Fruit fly (Drosophila melanogaster) whole organism, embryonic: Measurements from ENCODE around the gene Zn72D.

Experiments used
- Atf3 ChIP-seq: fragments of 200-800 bp; sonication (Bioruptor generic); optimal IDR thresholded peaks from 3 replicates; lab custom pipeline; 2016; ENCODE audit warnings: missing biosample characterization, missing genetic modification characterization
- Atf6 ChIP-seq: fragments of 200-800 bp; sonication (Bioruptor generic); IDR thresholded peaks from 2 replicates; pipeline ENCODE4 v1.3.6; 2022; ENCODE audit warnings: missing biosample characterization, missing genetic modification characterization
- C15 ChIP-seq: fragments of 200-800 bp; sonication (Bioruptor generic); IDR thresholded peaks from 3 replicates; pipeline ENCODE4 v1.3.6; 2022; ENCODE audit warnings: missing biosample characterization, missing genetic modification characterization
- CG10147 ChIP-seq: fragments of 200-800 bp; sonication (Bioruptor generic); optimal IDR thresholded peaks from 2 replicates; lab custom pipeline; 2019; ENCODE audit warnings: missing biosample characterization, mild to moderate bottlenecking, missing genetic modification characterization, moderate library complexity
- CG10366 ChIP-seq: fragments of 200-800 bp; sonication (Bioruptor generic); IDR thresholded peaks from 2 replicates; pipeline ENCODE4 v1.3.6; 2022; ENCODE audit warnings: missing biosample characterization, missing genetic modification characterization
- CG12769 ChIP-seq: fragments of 200-800 bp; sonication (Bioruptor generic); optimal IDR thresholded peaks from 2 replicates; lab custom pipeline; 2019; ENCODE audit warnings: missing biosample characterization, mild to moderate bottlenecking, missing genetic modification characterization, moderate library complexity
- CG13424 ChIP-seq: fragments of 200-800 bp; sonication (Bioruptor generic); optimal IDR thresholded peaks from 2 replicates; lab custom pipeline; 2019; ENCODE audit warnings: missing biosample characterization, mild to moderate bottlenecking, missing genetic modification characterization, moderate library complexity
- CG1602 ChIP-seq: fragments of 200-800 bp; sonication (Bioruptor generic); optimal IDR thresholded peaks from 3 replicates; lab custom pipeline; 2016; ENCODE audit warnings: missing biosample characterization, missing genetic modification characterization
- CG16815 ChIP-seq: fragments of 200-800 bp; sonication (Bioruptor generic); optimal IDR thresholded peaks from 3 replicates; lab custom pipeline; 2017; ENCODE audit warnings: missing biosample characterization, mild to moderate bottlenecking, missing genetic modification characterization
- CG17186 ChIP-seq: fragments of 200-800 bp; sonication (Bioruptor generic); optimal IDR thresholded peaks from 3 replicates; lab custom pipeline; 2017; ENCODE audit warnings: missing biosample characterization, missing genetic modification reagents, missing genetic modification characterization
- CG18262 ChIP-seq: fragments of 200-800 bp; optimal IDR thresholded peaks from 3 replicates; lab custom pipeline; 2019; ENCODE audit warnings: missing biosample characterization, mild to moderate bottlenecking, missing genetic modification characterization, moderate library complexity
- CG2889 ChIP-seq: fragments of 200-800 bp; sonication (Bioruptor generic); IDR thresholded peaks from 3 replicates; pipeline ENCODE4 v1.3.6; 2022; ENCODE audit warnings: missing biosample characterization, missing genetic modification characterization
- CG30431 ChIP-seq: fragments of 200-800 bp; sonication (Bioruptor generic); optimal IDR thresholded peaks from 2 replicates; lab custom pipeline; 2017; ENCODE audit warnings: missing biosample characterization, missing genetic modification characterization
- CG34422 ChIP-seq: fragments of 200-800 bp; sonication (Bioruptor generic); IDR thresholded peaks from 3 replicates; pipeline ENCODE4 v1.3.6; 2022; ENCODE audit warnings: missing biosample characterization, missing genetic modification characterization
- CG4617 ChIP-seq: fragments of 200-800 bp; sonication (Bioruptor generic); optimal IDR thresholded peaks from 3 replicates; lab custom pipeline; 2016; ENCODE audit warnings: missing biosample characterization, missing genetic modification characterization, borderline replicate concordance
- CG4820 ChIP-seq: fragments of 200-800 bp; sonication (Bioruptor generic); optimal IDR thresholded peaks from 3 replicates; lab custom pipeline; 2016; ENCODE audit warnings: missing biosample characterization, missing genetic modification characterization
- CG6813 ChIP-seq: fragments of 200-800 bp; sonication (Bioruptor generic); optimal IDR thresholded peaks from 2 replicates; lab custom pipeline; 2017; ENCODE audit warnings: missing biosample characterization, missing genetic modification characterization, mild to moderate bottlenecking, moderate library complexity, missing genetic modification reagents
- CG6854 ChIP-seq: fragments of 200-800 bp; sonication (Bioruptor generic); optimal IDR thresholded peaks from 3 replicates; lab custom pipeline; 2017; ENCODE audit warnings: missing biosample characterization, mild to moderate bottlenecking, missing genetic modification characterization
- CG7271 ChIP-seq: fragments of 200-800 bp; sonication (Bioruptor generic); optimal IDR thresholded peaks from 2 replicates; lab custom pipeline; 2018; ENCODE audit warnings: missing biosample characterization, mild to moderate bottlenecking, missing genetic modification characterization, moderate library complexity
- CG7786 ChIP-seq: fragments of 200-800 bp; sonication (Bioruptor generic); optimal IDR thresholded peaks from 2 replicates; lab custom pipeline; 2016; ENCODE audit warnings: missing biosample characterization, missing genetic modification characterization
- CG8924 ChIP-seq: fragments of 200-800 bp; optimal IDR thresholded peaks from 3 replicates; lab custom pipeline; 2019; ENCODE audit warnings: missing biosample characterization, mild to moderate bottlenecking, missing genetic modification characterization, moderate library complexity
- CG9437 ChIP-seq: fragments of 200-800 bp; sonication (Bioruptor generic); optimal IDR thresholded peaks from 2 replicates; lab custom pipeline; 2018; ENCODE audit warnings: missing biosample characterization, mild to moderate bottlenecking, missing genetic modification characterization
- CG9797 ChIP-seq: fragments of 200-800 bp; sonication (Bioruptor generic); optimal IDR thresholded peaks from 3 replicates; lab custom pipeline; 2018; ENCODE audit warnings: missing biosample characterization, mild to moderate bottlenecking, missing genetic modification characterization
- CG9932 ChIP-seq: fragments of 200-800 bp; sonication (Bioruptor generic); IDR thresholded peaks from 2 replicates; pipeline ENCODE4 v1.3.6; 2022; ENCODE audit warnings: missing biosample characterization, missing genetic modification characterization
- Drgx ChIP-seq: fragments of 200-800 bp; sonication (Bioruptor generic); IDR thresholded peaks from 2 replicates; pipeline ENCODE4 v1.3.6; 2022; ENCODE audit warnings: missing biosample characterization, missing genetic modification characterization
- Fer3 ChIP-seq: fragments of 200-800 bp; sonication (Bioruptor generic); optimal IDR thresholded peaks from 2 replicates; lab custom pipeline; 2018; ENCODE audit warnings: missing biosample characterization, mild to moderate bottlenecking, missing genetic modification characterization, moderate library complexity
- Gug ChIP-seq: fragments of 200-800 bp; sonication (Bioruptor generic); IDR thresholded peaks from 4 replicates; pipeline ENCODE4 v1.3.6; 2022; ENCODE audit warnings: missing biosample characterization, missing genetic modification characterization
- H2.0 ChIP-seq: fragments of 200-800 bp; sonication (Bioruptor generic); IDR thresholded peaks from 2 replicates; pipeline ENCODE4 v1.3.6; 2022; ENCODE audit warnings: missing biosample characterization, missing genetic modification characterization
- Hand ChIP-seq: fragments of 200-800 bp; sonication (Bioruptor generic); optimal IDR thresholded peaks from 2 replicates; lab custom pipeline; 2017; ENCODE audit warnings: mild to moderate bottlenecking, missing biosample characterization, missing genetic modification reagents, missing genetic modification characterization
- MBD-R2 ChIP-seq: fragments of 200-800 bp; sonication (Bioruptor generic); IDR thresholded peaks from 2 replicates; pipeline ENCODE4 v1.3.6; 2022; ENCODE audit warnings: missing biosample characterization, missing genetic modification characterization
- MTF-1 ChIP-seq: fragments of 200-800 bp; sonication (Bioruptor generic); optimal IDR thresholded peaks from 2 replicates; lab custom pipeline; 2018; ENCODE audit warnings: missing biosample characterization, mild to moderate bottlenecking, missing genetic modification characterization, borderline replicate concordance
- NFAT ChIP-seq: fragments of 200-800 bp; sonication (Bioruptor generic); IDR thresholded peaks from 2 replicates; pipeline ENCODE4 v1.3.6; 2022; ENCODE audit warnings: missing biosample characterization, missing genetic modification characterization
- NK7.1 ChIP-seq: fragments of 200-800 bp; sonication (Bioruptor generic); optimal IDR thresholded peaks from 3 replicates; lab custom pipeline; 2016; ENCODE audit warnings: missing biosample characterization, missing genetic modification characterization
- Oaz ChIP-seq: fragments of 200-800 bp; sonication (Bioruptor generic); IDR thresholded peaks from 2 replicates; pipeline ENCODE4 v1.3.6; 2022; ENCODE audit warnings: missing biosample characterization, missing genetic modification characterization
- aop ChIP-seq: fragments of 200-800 bp; sonication (Bioruptor generic); IDR thresholded peaks from 2 replicates; pipeline ENCODE4 v1.3.6; 2022; ENCODE audit warnings: missing biosample characterization, missing genetic modification characterization
- cas ChIP-seq: fragments of 200-800 bp; sonication (Bioruptor generic); IDR thresholded peaks from 2 replicates; pipeline ENCODE4 v1.3.6; 2022; ENCODE audit warnings: missing biosample characterization, missing genetic modification characterization
- cg ChIP-seq: fragments of 200-800 bp; sonication (Bioruptor generic); optimal IDR thresholded peaks from 3 replicates; lab custom pipeline; 2019; ENCODE audit warnings: missing biosample characterization, mild to moderate bottlenecking, missing genetic modification characterization, moderate library complexity
- dati ChIP-seq: fragments of 200-800 bp; sonication (Bioruptor generic); IDR thresholded peaks from 2 replicates; pipeline ENCODE4 v1.3.6; 2022; ENCODE audit warnings: missing biosample characterization, missing genetic modification characterization
- esg ChIP-seq: fragments of 200-800 bp; sonication (Bioruptor generic); conservative IDR thresholded peaks from 2 replicates; pipeline ENCODE4 v1.3.6; 2022; ENCODE audit warnings: missing biosample characterization, missing genetic modification characterization
- eve ChIP-seq, 2 experiments: fragments of >200 bp; optimal IDR thresholded peaks; 2 replicates each; lab custom pipeline; 2017; ENCODE audit warnings: missing biosample characterization in 2 of 2, missing genetic modification characterization in 2 of 2
- lbe ChIP-seq: fragments of 200-800 bp; sonication (Bioruptor generic); optimal IDR thresholded peaks from 2 replicates; lab custom pipeline; 2016; ENCODE audit warnings: missing biosample characterization, mild to moderate bottlenecking, missing genetic modification characterization
- nau ChIP-seq: fragments of 200-800 bp; sonication (Bioruptor generic); optimal IDR thresholded peaks from 3 replicates; lab custom pipeline; 2017; ENCODE audit warnings: missing biosample characterization, mild to moderate bottlenecking, missing genetic modification characterization, missing genetic modification reagents
- nom ChIP-seq: fragments of 200-800 bp; sonication (Bioruptor generic); optimal IDR thresholded peaks from 2 replicates; lab custom pipeline; 2017; ENCODE audit warnings: missing biosample characterization, missing genetic modification characterization, mild to moderate bottlenecking, moderate library complexity, missing genetic modification reagents
- oc ChIP-seq: fragments of 200-800 bp; sonication (Bioruptor generic); optimal IDR thresholded peaks from 2 replicates; lab custom pipeline; 2018; ENCODE audit warnings: missing biosample characterization, mild to moderate bottlenecking, missing genetic modification characterization, moderate library complexity
- org-1 ChIP-seq: fragments of 200-800 bp; sonication (Bioruptor generic); optimal IDR thresholded peaks from 2 replicates; lab custom pipeline; 2017; ENCODE audit warnings: missing biosample characterization, missing genetic modification characterization
- phol ChIP-seq: fragments of 200-800 bp; sonication (Bioruptor generic); optimal IDR thresholded peaks from 3 replicates; lab custom pipeline; 2018; ENCODE audit warnings: missing biosample characterization, mild to moderate bottlenecking, missing genetic modification characterization, moderate library complexity
- psq ChIP-seq: fragments of 200-800 bp; sonication (Bioruptor generic); optimal IDR thresholded peaks from 2 replicates; lab custom pipeline; 2017; ENCODE audit warnings: missing biosample characterization, missing genetic modification characterization
- salm ChIP-seq: fragments of 200-800 bp; sonication (Bioruptor generic); optimal IDR thresholded peaks from 2 replicates; lab custom pipeline; 2018; ENCODE audit warnings: missing biosample characterization, mild to moderate bottlenecking, missing genetic modification characterization
- slbo ChIP-seq: fragments of 200-800 bp; sonication (Bioruptor generic); IDR thresholded peaks from 2 replicates; pipeline ENCODE4 v1.3.6; 2022; ENCODE audit warnings: missing biosample characterization, missing genetic modification characterization
- sug ChIP-seq: fragments of 200-800 bp; optimal IDR thresholded peaks from 2 replicates; lab custom pipeline; 2019; ENCODE audit warnings: missing biosample characterization, mild to moderate bottlenecking, missing genetic modification characterization, moderate library complexity
- tll ChIP-seq, 2 experiments: fragments of 200-800 bp in 1 of 2; fragments of >200 bp in 1 of 2; sonication (Bioruptor generic) in 1 of 2; optimal IDR thresholded peaks; 2 replicates each; lab custom pipeline; 2017 to 2019; ENCODE audit warnings: missing biosample characterization in 2 of 2, missing genetic modification characterization in 2 of 2, mild to moderate bottlenecking in 1 of 2, moderate library complexity in 1 of 2
- tna ChIP-seq: fragments of 200-800 bp; sonication (Bioruptor generic); IDR thresholded peaks from 2 replicates; pipeline ENCODE4 v1.3.6; 2022; ENCODE audit warnings: missing biosample characterization, missing genetic modification characterization; ENCODE audit not compliant: partially characterized antibody

Gene Zn72D

DNA sequence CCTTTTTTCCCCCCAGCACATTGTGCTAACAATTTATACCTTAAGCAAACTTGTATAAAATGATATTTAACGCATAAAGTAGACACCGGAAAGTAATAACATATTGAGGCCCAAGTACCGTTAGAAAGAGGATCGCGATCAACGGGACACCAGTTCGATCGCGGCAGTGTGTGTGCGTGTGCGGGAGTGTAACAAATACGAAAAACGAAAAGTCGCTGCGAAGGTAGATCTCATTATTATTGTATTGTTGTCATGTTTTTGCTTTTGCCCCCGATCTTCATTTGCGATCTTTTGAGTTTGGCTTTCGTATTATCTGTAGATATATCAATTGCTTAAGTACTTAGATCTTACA, 19.6 kb upstream of the Zn72D start (continued):
- TF ChIP-seq CG4820 (GFP tag; lab: Kevin White, UChicago) (no peak), CG10366 (GFP tag; lab: Robert Waterston, UW) (no peak), cas (no peak), oc (tag; lab: Kevin White, UChicago) (no peak), slbo (no peak), CG6813 (GFP tag; lab: Kevin White, UChicago) (no peak), MTF-1 (GFP tag; lab: Kevin White, UChicago) (no peak), dati (GFP tag; lab: Robert Waterston, UW) (0 out of 2 replicates have a peak, but pooled peaks have one; percentile 5), CG12769 (tag; lab: Kevin White, UChicago) (no peak), psq (GFP tag; lab: Kevin White, UChicago) (no peak), CG2889 (GFP tag; lab: Robert Waterston, UW) (no peak), CG6854 (GFP tag; lab: Kevin White, UChicago) (no peak), sug (no peak), CG34422 (GFP tag; lab: Robert Waterston, UW) (peak; percentile 3; the same call in 1 of the 3 replicates), Hand (GFP tag; lab: Kevin White, UChicago) (no peak), CG4617 (GFP tag; lab: Kevin White, UChicago) (peak; percentile 44), Oaz (GFP tag; lab: Robert Waterston, UW) (no peak), tll (GFP tag; optimal IDR thresholded peaks at IDR 0.05; lab: Kevin White, UChicago) (no peak), CG16815 (GFP tag; lab: Kevin White, UChicago) (no peak), C15 (GFP tag; lab: Robert Waterston, UW) (no peak), CG1602 (GFP tag; lab: Kevin White, UChicago) (no peak), nau (GFP tag; lab: Kevin White, UChicago) (no peak), CG7271 (tag; lab: Kevin White, UChicago) (no peak), MBD-R2 (GFP tag; lab: Robert Waterston, UW) (peak; percentile 9), CG10147 (no peak), nom (GFP tag; lab: Kevin White, UChicago) (peak; percentile 9), Atf6 (no peak), Gug (GFP tag; lab: Robert Waterston, UW) (no peak), aop (no peak), CG8924 (tag; lab: Kevin White, UChicago) (no peak), NFAT (no peak), H2.0 (GFP tag; lab: Robert Waterston, UW) (0 out of 2 replicates have a peak, but pooled peaks have one; percentile 3), CG13424 (tag; lab: Kevin White, UChicago) (no peak), esg (no peak), cg (peak; percentile 57), Fer3 (tag; lab: Kevin White, UChicago) (no peak), CG7786 (GFP tag; lab: Kevin White, UChicago) (no peak), CG18262 (tag; lab: Kevin White, UChicago) (no peak), eve (GFP tag; optimal IDR thresholded peaks at IDR 0.05; lab: Kevin White, UChicago) (no peak), CG17186 (peak; percentile 46), phol (no peak), tna (GFP tag; lab: Robert Waterston, UW) (no peak), CG30431 (no peak), NK7.1 (GFP tag; lab: Kevin White, UChicago) (no peak), CG9437 (no peak), CG9797 (GFP tag; lab: Kevin White, UChicago) (no peak), org-1 (GFP tag; lab: Kevin White, UChicago) (no peak), CG9932 (no peak), Drgx (GFP tag; lab: Robert Waterston, UW) (0 out of 2 replicates have a peak, but pooled peaks have one; percentile 29), salm (tag; lab: Kevin White, UChicago) (no peak), lbe (no peak), Atf3 (GFP tag; lab: Kevin White, UChicago) (no peak)
